Worm (Caenorhabditis elegans): Measurements from ENCODE around the gene gln-3.

The gln-3 gene

ce11 chrIV:16180898-16181482 is 10.5 kb upstream of the gln-3 start:
- TF ChIP-seq flt-1 (GFP tag; IDR thresholded peaks at IDR 0.05) (no peak), T22C8.4 (GFP tag; IDR thresholded peaks at IDR 0.05) (no peak), ztf-29 (GFP tag; IDR thresholded peaks at IDR 0.05) (no peak), cog-1 (tag; optimal IDR thresholded peaks at IDR 0.05) (no peak), ref-1 (GFP tag; conservative IDR thresholded peaks at IDR 0.05) (no peak), ztf-23 (GFP tag; IDR thresholded peaks at IDR 0.05) (no peak), med-1 (GFP tag; optimal IDR thresholded peaks at IDR 0.05; ENCODE audit: insufficient read depth) (no peak), tab-1 (GFP tag; IDR thresholded peaks at IDR 0.05) (no peak), klf-2 (GFP tag; conservative IDR thresholded peaks at IDR 0.05) (no peak)

- TF ChIP-seq ztf-29 (GFP tag; IDR thresholded peaks at IDR 0.05) (no peak), klf-2 (GFP tag; conservative IDR thresholded peaks at IDR 0.05) (no peak), T22C8.4 (GFP tag; IDR thresholded peaks at IDR 0.05) (no peak), tab-1 (GFP tag; IDR thresholded peaks at IDR 0.05) (no peak), med-1 (GFP tag; optimal IDR thresholded peaks at IDR 0.05; ENCODE audit: insufficient read depth) (no peak), flt-1 (GFP tag; IDR thresholded peaks at IDR 0.05) (no peak), cog-1 (tag; optimal IDR thresholded peaks at IDR 0.05) (no peak), ref-1 (GFP tag; conservative IDR thresholded peaks at IDR 0.05) (no peak), ztf-23 (GFP tag; IDR thresholded peaks at IDR 0.05) (no peak)
These were observed 8.0 kb upstream of the gln-3 start for ce11 chrIV:16178433-16178832.

ce11 chrIV:16176808-16177207 is 6.3 kb upstream of the gln-3 start:
- no peak for TF ChIP-seq ztf-23 (GFP tag; IDR thresholded peaks at IDR 0.05)
- no peak for TF ChIP-seq T22C8.4 (GFP tag; IDR thresholded peaks at IDR 0.05)
- no peak for TF ChIP-seq tab-1 (GFP tag; IDR thresholded peaks at IDR 0.05)
- no peak for TF ChIP-seq ref-1 (GFP tag; conservative IDR thresholded peaks at IDR 0.05)
- no peak for TF ChIP-seq ztf-29 (GFP tag; IDR thresholded peaks at IDR 0.05)
- TF ChIP-seq med-1 (GFP tag; optimal IDR thresholded peaks at IDR 0.05; ENCODE audit: insufficient read depth) = no peak
- no peak for TF ChIP-seq klf-2 (GFP tag; conservative IDR thresholded peaks at IDR 0.05)
- TF ChIP-seq flt-1 (GFP tag; IDR thresholded peaks at IDR 0.05) = no peak
- no peak for TF ChIP-seq cog-1 (tag; optimal IDR thresholded peaks at IDR 0.05)

ce11 chrIV:16172786-16173371 is 2.4 kb upstream of the gln-3 start:
- TF ChIP-seq ztf-29 (GFP tag; IDR thresholded peaks at IDR 0.05) (peak; percentile 81; the same call in 1 of the 2 replicates), tab-1 (GFP tag; IDR thresholded peaks at IDR 0.05) (no peak)

- TF ChIP-seq ref-1 (GFP tag; conservative IDR thresholded peaks at IDR 0.05) (no peak), med-1 (GFP tag; optimal IDR thresholded peaks at IDR 0.05; ENCODE audit: insufficient read depth) (no peak), klf-2 (GFP tag; conservative IDR thresholded peaks at IDR 0.05) (no peak), ztf-23 (GFP tag; IDR thresholded peaks at IDR 0.05) (no peak), ztf-29 (GFP tag; IDR thresholded peaks at IDR 0.05) (no peak), tab-1 (GFP tag; IDR thresholded peaks at IDR 0.05) (no peak), flt-1 (GFP tag; IDR thresholded peaks at IDR 0.05) (no peak), T22C8.4 (GFP tag; IDR thresholded peaks at IDR 0.05) (no peak), cog-1 (tag; optimal IDR thresholded peaks at IDR 0.05) (no peak)
These were observed 848 bp upstream of the gln-3 start for ce11 chrIV:16171326-16171725.

ce11 chrIV:16169443-16170105 is 904 bp downstream of the gln-3 start:
- TF ChIP-seq tab-1 (GFP tag; IDR thresholded peaks at IDR 0.05) (no peak), cog-1 (tag; optimal IDR thresholded peaks at IDR 0.05) (no peak), flt-1 (GFP tag; IDR thresholded peaks at IDR 0.05) (no peak), med-1 (GFP tag; optimal IDR thresholded peaks at IDR 0.05; ENCODE audit: insufficient read depth) (no peak), T22C8.4 (GFP tag; IDR thresholded peaks at IDR 0.05) (no peak), ztf-29 (GFP tag; IDR thresholded peaks at IDR 0.05) (no peak), ref-1 (GFP tag; conservative IDR thresholded peaks at IDR 0.05) (no peak)

ce11 chrIV:16168702-16169440 is 1.6 kb downstream of the gln-3 start:
- TF ChIP-seq flt-1 (GFP tag; IDR thresholded peaks at IDR 0.05) (0 out of 2 replicates have a peak, but pooled peaks have one; percentile 42), ztf-23 (GFP tag; IDR thresholded peaks at IDR 0.05) (no peak), ztf-29 (GFP tag; IDR thresholded peaks at IDR 0.05) (no peak)

- TF ChIP-seq ref-1 (GFP tag; conservative IDR thresholded peaks at IDR 0.05) = no peak
- TF ChIP-seq klf-2 (GFP tag; conservative IDR thresholded peaks at IDR 0.05) = no peak
- no peak for TF ChIP-seq ztf-29 (GFP tag; IDR thresholded peaks at IDR 0.05)
- TF ChIP-seq tab-1 (GFP tag; IDR thresholded peaks at IDR 0.05) = no peak
- TF ChIP-seq cog-1 (tag; optimal IDR thresholded peaks at IDR 0.05) = no peak
- no peak for TF ChIP-seq T22C8.4 (GFP tag; IDR thresholded peaks at IDR 0.05)
- no peak for TF ChIP-seq med-1 (GFP tag; optimal IDR thresholded peaks at IDR 0.05; ENCODE audit: insufficient read depth)
- TF ChIP-seq flt-1 (GFP tag; IDR thresholded peaks at IDR 0.05) = no peak
- no peak for TF ChIP-seq ztf-23 (GFP tag; IDR thresholded peaks at IDR 0.05)
These were observed 2.5 kb downstream of the gln-3 start for ce11 chrIV:16167941-16168340.

ce11 chrIV:16147055-16147454 is 23.4 kb downstream of the gln-3 start, which contains the start of gene Y105C5B.25:
Gene Y105C5B.25 (minus strand): TSS chrIV:16147155.
- TF ChIP-seq T22C8.4 (GFP tag; IDR thresholded peaks at IDR 0.05) (no peak), cog-1 (tag; optimal IDR thresholded peaks at IDR 0.05) (no peak), med-1 (GFP tag; optimal IDR thresholded peaks at IDR 0.05; ENCODE audit: insufficient read depth) (no peak), ztf-29 (GFP tag; IDR thresholded peaks at IDR 0.05) (no peak)
